Fruit fly (Drosophila melanogaster) whole organism, prepupa: ENCODE data around the gene NK7.1.

Experiments used
- Blimp-1 ChIP-seq: fragments of 200-800 bp; sonication (Bioruptor generic); optimal IDR thresholded peaks from 3 replicates; lab custom pipeline; 2017; ENCODE audit warnings: missing biosample characterization, missing genetic modification characterization, mild to moderate bottlenecking, moderate library complexity, missing genetic modification reagents
- CG10631 ChIP-seq: fragments of 200-800 bp; sonication (Bioruptor generic); optimal IDR thresholded peaks from 2 replicates; lab custom pipeline; 2016; ENCODE audit warnings: missing biosample characterization, missing genetic modification characterization
- CG10669 ChIP-seq: fragments of 200-800 bp; sonication (Bioruptor generic); optimal IDR thresholded peaks from 3 replicates; lab custom pipeline; 2018; ENCODE audit warnings: missing biosample characterization, mild to moderate bottlenecking, missing genetic modification characterization, moderate library complexity
- CG11294 ChIP-seq: fragments of 200-800 bp; sonication (Bioruptor generic); IDR thresholded peaks from 2 replicates; pipeline ENCODE4 v1.3.6; 2022; ENCODE audit warnings: missing biosample characterization, missing genetic modification characterization
- CG11902 ChIP-seq: fragments of 200-800 bp; sonication (Bioruptor generic); optimal IDR thresholded peaks from 3 replicates; lab custom pipeline; 2016; ENCODE audit warnings: missing biosample characterization, missing genetic modification characterization
- CG15336 ChIP-seq: fragments of 200-800 bp; sonication (Bioruptor generic); IDR thresholded peaks from 2 replicates; pipeline ENCODE4 v1.3.6; 2022; ENCODE audit warnings: missing biosample characterization, missing genetic modification characterization
- CG1621 ChIP-seq: fragments of 200-800 bp; sonication (Bioruptor generic); optimal IDR thresholded peaks from 3 replicates; lab custom pipeline; 2018; ENCODE audit warnings: missing biosample characterization, mild to moderate bottlenecking, missing genetic modification characterization
- CG16779 ChIP-seq: fragments of 200-800 bp; sonication (Bioruptor generic); optimal IDR thresholded peaks from 3 replicates; lab custom pipeline; 2017; ENCODE audit warnings: missing biosample characterization, mild to moderate bottlenecking, missing genetic modification characterization
- CG3032 ChIP-seq: fragments of 200-800 bp; optimal IDR thresholded peaks from 2 replicates; lab custom pipeline; 2019; ENCODE audit warnings: missing biosample characterization, mild to moderate bottlenecking, missing genetic modification characterization, moderate library complexity
- CG32006 ChIP-seq: fragments of 200-800 bp; sonication (Bioruptor generic); optimal IDR thresholded peaks from 3 replicates; lab custom pipeline; 2017; ENCODE audit warnings: missing biosample characterization, mild to moderate bottlenecking, missing genetic modification characterization
- CG3919 ChIP-seq: fragments of 200-800 bp; sonication (Bioruptor generic); optimal IDR thresholded peaks from 3 replicates; lab custom pipeline; 2016; ENCODE audit warnings: missing biosample characterization, missing genetic modification characterization
- CG6163 ChIP-seq: fragments of 200-800 bp; sonication (Bioruptor generic); IDR thresholded peaks from 3 replicates; pipeline ENCODE4 v1.3.6; 2022; ENCODE audit warnings: missing biosample characterization, missing genetic modification characterization
- CG6276 ChIP-seq: fragments of 200-800 bp; sonication (Bioruptor generic); optimal IDR thresholded peaks from 2 replicates; lab custom pipeline; 2017; ENCODE audit warnings: missing biosample characterization, mild to moderate bottlenecking, missing genetic modification characterization
- CG6792 ChIP-seq: fragments of 200-800 bp; sonication (Bioruptor generic); optimal IDR thresholded peaks from 3 replicates; lab custom pipeline; 2016; ENCODE audit warnings: missing biosample characterization, missing genetic modification characterization
- CG6808 ChIP-seq: fragments of 200-800 bp; sonication (Bioruptor generic); optimal IDR thresholded peaks from 3 replicates; lab custom pipeline; 2017; ENCODE audit warnings: missing biosample characterization, missing genetic modification characterization, mild to moderate bottlenecking, moderate library complexity, missing genetic modification reagents
- CG6854 ChIP-seq: fragments of 200-800 bp; sonication (Bioruptor generic); optimal IDR thresholded peaks from 2 replicates; lab custom pipeline; 2017; ENCODE audit warnings: missing biosample characterization, mild to moderate bottlenecking, missing genetic modification characterization
- CG7368 ChIP-seq: fragments of 200-800 bp; sonication (Bioruptor generic); optimal IDR thresholded peaks from 3 replicates; lab custom pipeline; 2016; ENCODE audit warnings: missing biosample characterization, missing genetic modification characterization
- CG8119 ChIP-seq: fragments of 200-800 bp; sonication (Bioruptor generic); IDR thresholded peaks from 3 replicates; pipeline ENCODE4 v1.3.6; 2022; ENCODE audit warnings: missing biosample characterization, missing genetic modification characterization
- CG8319 ChIP-seq: fragments of 200-800 bp; sonication (Bioruptor generic); optimal IDR thresholded peaks from 3 replicates; lab custom pipeline; 2016; ENCODE audit warnings: missing biosample characterization, missing genetic modification characterization
- Eip75B ChIP-seq: fragments of 200-800 bp; sonication (Bioruptor generic); optimal IDR thresholded peaks from 3 replicates; lab custom pipeline; 2016; ENCODE audit warnings: missing biosample characterization, missing genetic modification characterization
- Eip78C ChIP-seq: fragments of 200-800 bp; sonication (Bioruptor generic); peaks from one replicate; lab custom pipeline; 2016; ENCODE audit warnings: missing biosample characterization, missing genetic modification characterization
- Ets21C ChIP-seq: fragments of 200-800 bp; sonication (Bioruptor generic); optimal IDR thresholded peaks from 3 replicates; lab custom pipeline; 2016; ENCODE audit warnings: missing biosample characterization, missing genetic modification characterization
- Ets96B ChIP-seq: fragments of 200-800 bp; optimal IDR thresholded peaks from 2 replicates; lab custom pipeline; 2019; ENCODE audit warnings: missing biosample characterization, mild to moderate bottlenecking, missing genetic modification characterization, moderate library complexity
- Gug ChIP-seq: fragments of 200-800 bp; sonication (Bioruptor generic); IDR thresholded peaks from 2 replicates; pipeline ENCODE4 v1.3.6; 2022; ENCODE audit warnings: missing biosample characterization, missing genetic modification characterization
- Hr39 ChIP-seq: fragments of 200-800 bp; sonication (Bioruptor generic); optimal IDR thresholded peaks from 2 replicates; lab custom pipeline; 2016; ENCODE audit warnings: missing biosample characterization, missing genetic modification characterization
- Lpt ChIP-seq: fragments of 200-800 bp; sonication (Bioruptor generic); optimal IDR thresholded peaks from 3 replicates; lab custom pipeline; 2016; ENCODE audit warnings: missing biosample characterization, missing genetic modification characterization
- Met ChIP-seq: fragments of 200-800 bp; sonication (Bioruptor generic); optimal IDR thresholded peaks from 3 replicates; lab custom pipeline; 2016; ENCODE audit warnings: missing biosample characterization, missing genetic modification characterization
- OdsH ChIP-seq: fragments of 200-800 bp; sonication (Bioruptor generic); optimal IDR thresholded peaks from 3 replicates; lab custom pipeline; 2016; ENCODE audit warnings: missing biosample characterization, missing genetic modification characterization
- Smox ChIP-seq: fragments of 200-800 bp; sonication (Bioruptor generic); optimal IDR thresholded peaks from 3 replicates; lab custom pipeline; 2016; ENCODE audit warnings: missing biosample characterization, missing genetic modification characterization
- Sox102F ChIP-seq: fragments of 200-800 bp; sonication (Bioruptor generic); optimal IDR thresholded peaks from 2 replicates; lab custom pipeline; 2016; ENCODE audit warnings: missing biosample characterization, mild to moderate bottlenecking, missing genetic modification characterization
- Sox14 ChIP-seq: fragments of 200-800 bp; sonication (Bioruptor generic); optimal IDR thresholded peaks from 3 replicates; lab custom pipeline; 2016; ENCODE audit warnings: missing biosample characterization, missing genetic modification characterization
- Sox15 ChIP-seq: fragments of 200-800 bp; sonication (Bioruptor generic); optimal IDR thresholded peaks from 3 replicates; lab custom pipeline; 2016; ENCODE audit warnings: missing biosample characterization, missing genetic modification characterization
- dsx ChIP-seq: fragments of 200-800 bp; optimal IDR thresholded peaks from 3 replicates; lab custom pipeline; 2019; ENCODE audit warnings: missing biosample characterization, mild to moderate bottlenecking, missing genetic modification characterization, moderate library complexity; ENCODE audit not compliant: poor library complexity, severe bottlenecking
- eg ChIP-seq: fragments of 200-800 bp; sonication (Bioruptor generic); IDR thresholded peaks from 3 replicates; pipeline ENCODE4 v1.3.6; 2022; ENCODE audit warnings: missing biosample characterization, missing genetic modification characterization
- esn ChIP-seq: fragments of 200-800 bp; sonication (Bioruptor generic); optimal IDR thresholded peaks from 2 replicates; lab custom pipeline; 2016; ENCODE audit warnings: missing biosample characterization, mild to moderate bottlenecking, missing genetic modification characterization, moderate library complexity
- fd85E ChIP-seq: fragments of 200-800 bp; sonication (Bioruptor generic); optimal IDR thresholded peaks from 3 replicates; lab custom pipeline; 2016; ENCODE audit warnings: missing biosample characterization, missing genetic modification characterization
- fkh ChIP-seq: fragments of 200-800 bp; sonication (Bioruptor generic); optimal IDR thresholded peaks from 3 replicates; lab custom pipeline; 2017; ENCODE audit warnings: missing biosample characterization, mild to moderate bottlenecking, missing genetic modification characterization, moderate library complexity
- lz ChIP-seq: fragments of 200-800 bp; sonication (Bioruptor generic); optimal IDR thresholded peaks from 3 replicates; lab custom pipeline; 2016; ENCODE audit warnings: missing biosample characterization, missing genetic modification characterization
- pdm3 ChIP-seq: fragments of 200-800 bp; sonication (Bioruptor generic); optimal IDR thresholded peaks from 3 replicates; lab custom pipeline; 2016; ENCODE audit warnings: missing biosample characterization, missing genetic modification characterization
- salr ChIP-seq, 2 experiments: fragments of 200-800 bp; sonication (Bioruptor generic); optimal IDR thresholded peaks; 3 replicates each; lab custom pipeline; 2016 to 2018; ENCODE audit warnings: missing biosample characterization in 2 of 2, missing genetic modification characterization in 2 of 2, mild to moderate bottlenecking in 1 of 2
- spab ChIP-seq: fragments of 200-800 bp; sonication (Bioruptor generic); optimal IDR thresholded peaks from 2 replicates; lab custom pipeline; 2017; ENCODE audit warnings: missing biosample characterization, mild to moderate bottlenecking, missing genetic modification characterization, missing genetic modification reagents
- svp ChIP-seq: fragments of 200-800 bp; sonication (Bioruptor generic); peaks from one replicate; lab custom pipeline; 2016; ENCODE audit warnings: missing biosample characterization, missing genetic modification characterization
- topi ChIP-seq: fragments of 200-800 bp; sonication (Bioruptor generic); optimal IDR thresholded peaks from 3 replicates; lab custom pipeline; 2016; ENCODE audit warnings: missing biosample characterization, missing genetic modification characterization

Gene NK7.1

DNA sequence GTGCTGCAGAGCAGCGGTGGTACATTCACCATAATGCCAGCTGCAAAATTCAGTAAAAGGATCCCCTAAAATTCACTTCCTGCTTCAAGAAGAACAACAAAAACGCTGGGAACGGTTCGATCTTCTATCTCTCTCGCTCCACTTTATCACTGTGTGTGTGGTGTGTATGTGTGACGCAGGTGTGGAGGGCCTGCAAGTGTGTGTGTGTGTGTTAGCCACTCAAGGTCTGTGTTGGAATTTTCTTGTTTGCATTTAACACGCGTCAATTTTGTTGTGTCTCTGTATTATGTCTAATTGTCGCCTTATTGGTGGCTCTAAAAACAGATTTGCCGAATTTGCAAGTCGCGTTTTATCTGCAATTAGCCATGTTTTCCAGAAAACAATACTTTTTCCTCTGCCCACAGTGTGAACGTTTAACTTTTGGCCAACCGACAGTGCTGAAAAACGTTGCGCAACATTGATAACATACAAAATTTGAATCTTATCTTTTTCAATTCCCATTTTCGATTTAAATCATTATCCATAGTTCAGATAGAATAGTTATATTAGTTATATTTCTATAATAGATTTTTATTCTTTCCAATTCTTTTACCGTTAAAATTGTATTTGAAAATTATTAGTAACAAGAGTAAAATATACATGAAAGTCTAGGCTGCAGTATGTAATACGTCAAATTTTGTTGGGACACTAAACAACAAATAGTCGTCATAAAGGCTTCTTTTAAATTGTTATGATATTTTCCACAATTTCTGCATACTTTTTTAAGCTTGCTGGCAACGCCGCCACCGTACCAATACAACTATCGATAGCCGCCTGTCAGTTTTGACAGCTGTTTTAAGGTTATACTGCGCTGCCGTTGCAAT, 46.3 kb downstream of the NK7.1 start, which contains the start of the genes Afti and ATPsynE (continued):
- TF ChIP-seq CG32006 (no peak), CG7368 (peak; percentile 34), CG6792 (GFP tag; lab: Kevin White, UChicago) (peak; percentile 57), Gug (GFP tag; lab: Robert Waterston, UW) (peak; percentile 18; the same call in 1 of the 2 replicates), svp (GFP tag; lab: Kevin White, UChicago) (no peak), fd85E (GFP tag; lab: Kevin White, UChicago) (no peak), CG6276 (GFP tag; lab: Kevin White, UChicago) (no peak), CG15336 (GFP tag; lab: Robert Waterston, UW) (peak; percentile 51), Smox (GFP tag; lab: Kevin White, UChicago) (no peak), CG3919 (GFP tag; lab: Kevin White, UChicago) (no peak), Sox14 (peak; percentile 67), OdsH (no peak), Blimp-1 (no peak), pdm3 (GFP tag; lab: Kevin White, UChicago) (no peak), CG10669 (no peak), CG10631 (GFP tag; lab: Kevin White, UChicago) (no peak), Eip78C (GFP tag; lab: Kevin White, UChicago) (peak; percentile 62), Eip75B (GFP tag; lab: Kevin White, UChicago) (no peak), CG11902 (peak; percentile 62), Sox102F (GFP tag; lab: Kevin White, UChicago) (no peak), CG1621 (peak; percentile 8), CG8119 (no peak), salr (GFP tag; optimal IDR thresholded peaks at IDR 0.05; lab: Kevin White, UChicago) (peak in 1 of 2 experiments; percentile 36), dsx (GFP tag; lab: Kevin White, UChicago) (no peak), Hr39 (peak; percentile 79), esn (peak; percentile 69), eg (GFP tag; lab: Robert Waterston, UW) (no peak; the same call in 2 of the 3 replicates), CG8319 (GFP tag; lab: Kevin White, UChicago) (no peak), CG16779 (tag; lab: Kevin White, UChicago) (no peak), spab (GFP tag; lab: Kevin White, UChicago) (no peak), CG6808 (no peak), CG3032 (tag; lab: Kevin White, UChicago) (peak; percentile 66), Ets96B (tag; lab: Kevin White, UChicago) (peak; percentile 32), fkh (GFP tag; lab: Kevin White, UChicago) (no peak), Met (GFP tag; lab: Kevin White, UChicago) (no peak)

DNA sequence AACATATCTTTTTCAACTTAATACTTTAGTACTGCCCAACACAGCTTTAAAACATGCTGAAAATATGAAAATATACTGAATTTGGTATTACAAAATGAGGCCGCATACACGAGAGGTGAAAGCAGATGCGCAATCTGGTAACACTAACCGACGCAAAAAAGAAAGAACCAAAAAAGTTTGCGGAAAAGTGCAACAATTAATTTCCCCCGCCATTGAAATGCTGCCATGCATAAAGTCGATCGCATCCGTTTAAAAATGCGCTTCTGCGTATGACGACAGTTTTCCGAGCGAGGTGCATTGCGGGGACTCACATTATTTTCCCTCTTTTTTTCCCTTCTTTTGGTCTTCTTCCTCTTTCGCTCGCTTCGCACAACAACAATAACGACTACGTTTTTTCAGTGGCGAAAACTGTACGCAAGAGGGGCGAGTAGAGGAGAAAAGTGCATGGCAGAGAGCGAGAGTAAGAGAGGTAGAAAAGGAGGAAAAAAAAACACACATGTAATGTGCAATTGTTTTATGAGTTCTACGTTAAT, 56.8 kb downstream of the NK7.1 start, which contains the start of gene Set8:
Gene Set8 (plus strand): TSS at position 127 of the 533 bp plus-strand sequence.
- TF ChIP-seq CG11902 = no peak
- no peak for TF ChIP-seq Ets21C
- no peak for TF ChIP-seq Lpt (GFP tag; lab: Kevin White, UChicago)
- TF ChIP-seq Sox15 (GFP tag; lab: Kevin White, UChicago) = no peak
- no peak for TF ChIP-seq Blimp-1
- TF ChIP-seq CG8119 = peak; percentile 79
- TF ChIP-seq Ets96B (tag; lab: Kevin White, UChicago) = peak; percentile 52
- no peak for TF ChIP-seq CG8319 (GFP tag; lab: Kevin White, UChicago)
- TF ChIP-seq CG7368 = no peak
- peak; percentile 68 for TF ChIP-seq CG6854 (GFP tag; lab: Kevin White, UChicago)
- TF ChIP-seq topi = no peak
- TF ChIP-seq OdsH = no peak
- no peak for TF ChIP-seq salr (GFP tag; optimal IDR thresholded peaks at IDR 0.05; lab: Kevin White, UChicago)
- no peak for TF ChIP-seq Gug (GFP tag; lab: Robert Waterston, UW)
- TF ChIP-seq CG16779 (tag; lab: Kevin White, UChicago) = no peak
- TF ChIP-seq CG15336 (GFP tag; lab: Robert Waterston, UW) = peak; percentile 75; the same call in 1 of the 2 replicates
- TF ChIP-seq CG1621 = peak; percentile 57
- TF ChIP-seq CG6163 (GFP tag; lab: Robert Waterston, UW) = peak; percentile 65; the same call in 2 of the 3 replicates
- TF ChIP-seq CG3032 (tag; lab: Kevin White, UChicago) = peak; percentile 42
- peak; percentile 26 for TF ChIP-seq esn
- no peak for TF ChIP-seq pdm3 (GFP tag; lab: Kevin White, UChicago)
- TF ChIP-seq CG11294 (GFP tag; lab: Robert Waterston, UW) = no peak; the same call in 1 of the 2 replicates
- no peak for TF ChIP-seq Smox (GFP tag; lab: Kevin White, UChicago)
- peak; percentile 6 for TF ChIP-seq fd85E (GFP tag; lab: Kevin White, UChicago)
- no peak for TF ChIP-seq dsx (GFP tag; lab: Kevin White, UChicago)
- TF ChIP-seq Eip78C (GFP tag; lab: Kevin White, UChicago) = no peak
- no peak for TF ChIP-seq lz
